Worm (Caenorhabditis elegans): ENCODE data around the gene math-45.

ce11 chrII:1529057-1529456 is 11.8 kb upstream of the math-45 start, which contains the start of gene Y51H7BR.4:
- TF ChIP-seq nhr-77 (tag; optimal IDR thresholded peaks at IDR 0.05) (no peak), unc-55 (GFP tag; optimal IDR thresholded peaks at IDR 0.05) (no peak), dmd-4 (tag; optimal IDR thresholded peaks at IDR 0.05) (no peak), nhr-237 (tag; optimal IDR thresholded peaks at IDR 0.05) (no peak), fos-1 (tag; optimal IDR thresholded peaks at IDR 0.05) (no peak), ztf-1 (GFP tag; conservative IDR thresholded peaks at IDR 0.05) (no peak)

Measured in whole organism, L2 larva.